Worm (Caenorhabditis elegans) whole organism, midembryonic: ENCODE results near the gene aipl-1.

Experiments used
- T22C8.4 ChIP-seq: fragments of 200-800 bp; sonication (Bioruptor generic); IDR thresholded peaks from 2 replicates; pipeline ENCODE4 v1.3.6; 2022; ENCODE audit warnings: missing genetic modification characterization, missing compliant biosample characterization
- cog-1 ChIP-seq: sonication (generic microtip); optimal IDR thresholded peaks from 2 replicates; lab custom pipeline; 2016; ENCODE audit warnings: missing genetic modification characterization, missing compliant biosample characterization
- flt-1 ChIP-seq: fragments of 200-800 bp; sonication (Bioruptor generic); IDR thresholded peaks from 2 replicates; pipeline ENCODE4 v1.3.6; 2022; ENCODE audit warnings: missing genetic modification characterization, missing compliant biosample characterization
- klf-2 ChIP-seq: fragments of 200-800 bp; sonication (Bioruptor generic); conservative IDR thresholded peaks from 2 replicates; pipeline ENCODE4 v1.3.6; 2022; ENCODE audit warnings: missing genetic modification reagents, missing genetic modification characterization, missing compliant biosample characterization

- TF ChIP-seq cog-1 (no peak), klf-2 (GFP tag; lab: Robert Waterston, UW) (no peak), flt-1 (GFP tag; lab: Robert Waterston, UW) (no peak), T22C8.4 (GFP tag; lab: Robert Waterston, UW) (no peak)
These were observed 16.7 kb upstream of the aipl-1 start, which contains the start of gene srh-55 for ce11 chrV:15153277-15153676.
